Worm (Caenorhabditis elegans): Measurements from ENCODE around the gene dct-16.

DNA sequence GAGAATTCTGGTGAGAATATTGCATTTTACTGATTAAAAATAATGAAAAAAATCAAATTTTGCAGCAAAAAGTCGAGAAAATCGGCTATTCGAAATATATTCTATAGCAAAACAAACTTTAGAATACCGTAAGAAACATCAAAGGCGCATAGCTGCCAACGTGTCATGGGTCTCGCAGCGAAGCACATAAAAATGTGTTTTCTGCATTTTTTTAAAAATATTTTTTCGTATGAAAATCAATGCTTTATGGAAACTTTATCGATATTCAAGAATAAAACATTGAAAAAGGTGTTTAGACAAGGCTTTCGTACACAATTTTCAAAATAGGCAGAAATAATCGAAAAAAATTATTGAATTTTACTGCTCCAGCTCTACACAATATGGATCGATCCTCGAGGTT is 22.3 kb downstream of the dct-16 start:
- no peak for TF ChIP-seq W03F9.2 (tag; optimal IDR thresholded peaks at IDR 0.05)
- no peak for TF ChIP-seq dao-5 (tag; optimal IDR thresholded peaks at IDR 0.05)

All from whole organism, L4/young adult.